Worm (Caenorhabditis elegans) whole organism, L4 larva: ENCODE measurements around the gene ceh-37.
A peak's percentile ranks its signal among the peaks of the same experiment; 100 is the strongest.

ENCODE experiments used
- F10B5.3 ChIP-seq: sonication (generic microtip); optimal IDR thresholded peaks from 2 replicates; lab custom pipeline; 2016; ENCODE audit warnings: mild to moderate bottlenecking, missing genetic modification characterization, missing compliant biosample characterization
- F37D6.2 ChIP-seq: sonication (generic microtip); optimal IDR thresholded peaks from 2 replicates; lab custom pipeline; 2016; ENCODE audit warnings: mild to moderate bottlenecking, missing genetic modification characterization, missing compliant biosample characterization
- R02D3.7 ChIP-seq: fragments of 150-350 bp; sonication (generic microtip); optimal IDR thresholded peaks from 3 replicates; lab custom pipeline; 2014; ENCODE audit warnings: missing biosample characterization, missing genetic modification characterization
- T26A8.4 ChIP-seq: fragments of 200-800 bp; sonication (Bioruptor generic); IDR thresholded peaks from 2 replicates; pipeline ENCODE4 v1.3.6; 2022; ENCODE audit warnings: missing genetic modification characterization, missing compliant biosample characterization
- Y105C5A.15 ChIP-seq: fragments of 200-800 bp; sonication (Bioruptor generic); IDR thresholded peaks from 2 replicates; pipeline ENCODE4 v1.3.6; 2022; ENCODE audit warnings: missing genetic modification characterization, missing compliant biosample characterization
- Y48G9A.11 ChIP-seq: fragments of 200-800 bp; sonication (Bioruptor generic); IDR thresholded peaks from 2 replicates; pipeline ENCODE4 v1.3.6; 2022; ENCODE audit warnings: missing genetic modification reagents, missing genetic modification characterization, missing compliant biosample characterization
- Y75B8A.6 ChIP-seq: fragments of 200-800 bp; sonication (Bioruptor generic); IDR thresholded peaks from 2 replicates; pipeline ENCODE4 v1.3.6; 2022; ENCODE audit warnings: missing genetic modification reagents, missing genetic modification characterization, missing compliant biosample characterization
- ZK546.5 ChIP-seq, 2 experiments: sonication (generic microtip); optimal IDR thresholded peaks; 2 replicates each; lab custom pipeline; 2017; ENCODE audit warnings: missing biosample characterization in 2 of 2, missing genetic modification characterization in 2 of 2
- attf-4 ChIP-seq: sonication (generic microtip); optimal IDR thresholded peaks from 3 replicates; lab custom pipeline; 2017; ENCODE audit warnings: missing biosample characterization, missing genetic modification characterization
- ceh-32 ChIP-seq: sonication (generic microtip); optimal IDR thresholded peaks from 2 replicates; lab custom pipeline; 2016; ENCODE audit warnings: mild to moderate bottlenecking, missing genetic modification characterization, missing compliant biosample characterization; ENCODE audit not compliant: poor library complexity
- ctbp-1 ChIP-seq: fragments of 200-800 bp; sonication (Bioruptor generic); IDR thresholded peaks from 2 replicates; pipeline ENCODE4 v1.3.6; 2022; ENCODE audit warnings: missing genetic modification reagents, missing genetic modification characterization, missing compliant biosample characterization
- daf-16 ChIP-seq, 3 experiments: sonication (generic microtip); optimal IDR thresholded peaks; 2 replicates each; lab custom pipeline; 2016 to 2017; ENCODE audit warnings: missing genetic modification characterization in 3 of 3, missing genetic modification reagents in 3 of 3, mild to moderate bottlenecking in 2 of 3, missing compliant biosample characterization in 2 of 3, missing biosample characterization in 1 of 3, moderate library complexity in 1 of 3
- dmd-6 ChIP-seq: fragments of 200-800 bp; sonication (Bioruptor generic); IDR thresholded peaks from 2 replicates; pipeline ENCODE4 v1.3.6; 2022; ENCODE audit warnings: missing genetic modification reagents, missing genetic modification characterization, missing compliant biosample characterization
- dmd-8 ChIP-seq: fragments of 200-800 bp; sonication (Bioruptor generic); IDR thresholded peaks from 2 replicates; pipeline ENCODE4 v1.3.6; 2022; ENCODE audit warnings: missing genetic modification characterization, missing compliant biosample characterization
- dmd-9 ChIP-seq: fragments of 200-800 bp; sonication (Bioruptor generic); IDR thresholded peaks from 2 replicates; pipeline ENCODE4 v1.3.6; 2022; ENCODE audit warnings: missing genetic modification reagents, missing genetic modification characterization, missing compliant biosample characterization
- dpl-1 ChIP-seq: fragments of 150-350 bp; optimal IDR thresholded peaks from 2 replicates; lab custom pipeline; 2014; ENCODE audit warnings: missing biosample characterization, missing genetic modification reagents, missing genetic modification characterization
- duxl-1 ChIP-seq: sonication (generic microtip); optimal IDR thresholded peaks from 2 replicates; lab custom pipeline; 2016; ENCODE audit warnings: mild to moderate bottlenecking, missing genetic modification characterization, moderate library complexity, missing compliant biosample characterization; ENCODE audit not compliant: poor library complexity
- dve-1 ChIP-seq: sonication (generic microtip); optimal IDR thresholded peaks from 2 replicates; lab custom pipeline; 2017; ENCODE audit warnings: antibody characterized with exemption, mild to moderate bottlenecking, missing genetic modification characterization, missing compliant biosample characterization; ENCODE audit not compliant: insufficient read depth
- egl-43 ChIP-seq: fragments of 200-800 bp; sonication (Bioruptor generic); IDR thresholded peaks from 2 replicates; pipeline ENCODE4 v1.3.6; 2022; ENCODE audit warnings: missing genetic modification reagents, missing genetic modification characterization, missing compliant biosample characterization
- fos-1 ChIP-seq: fragments of 150-350 bp; optimal IDR thresholded peaks from 2 replicates; lab custom pipeline; 2014; ENCODE audit warnings: missing biosample characterization, missing genetic modification characterization
- gei-8 ChIP-seq: fragments of 200-800 bp; sonication (Bioruptor generic); optimal IDR thresholded peaks from 2 replicates; lab custom pipeline; 2018; ENCODE audit warnings: mild to moderate bottlenecking, missing genetic modification characterization, missing compliant biosample characterization
- hif-1 ChIP-seq, 2 experiments: sonication (generic microtip); optimal IDR thresholded peaks; 2 replicates each; lab custom pipeline; 2016 to 2017; ENCODE audit warnings: missing compliant biosample characterization in 2 of 2, missing genetic modification characterization in 2 of 2, missing genetic modification reagents in 2 of 2, missing genotype in 2 of 2, mild to moderate bottlenecking in 1 of 2
- hlh-11 ChIP-seq: fragments of 200-800 bp; sonication (Bioruptor generic); optimal IDR thresholded peaks from 2 replicates; lab custom pipeline; 2018; ENCODE audit warnings: mild to moderate bottlenecking, missing genetic modification characterization, missing compliant biosample characterization
- hmg-1.1 ChIP-seq: fragments of 200-800 bp; sonication (Bioruptor generic); IDR thresholded peaks from 2 replicates; pipeline ENCODE4 v1.3.6; 2022; ENCODE audit warnings: missing genetic modification reagents, missing genetic modification characterization, missing compliant biosample characterization
- lin-1 ChIP-seq: fragments of 200-800 bp; sonication (Bioruptor generic); IDR thresholded peaks from 2 replicates; pipeline ENCODE4 v1.3.6; 2022; ENCODE audit warnings: missing genetic modification reagents, missing genetic modification characterization, missing compliant biosample characterization
- lin-13 ChIP-seq: fragments of 150-350 bp; optimal IDR thresholded peaks from 2 replicates; lab custom pipeline; 2014; ENCODE audit warnings: missing biosample characterization, missing genetic modification reagents, missing genetic modification characterization
- lin-29 ChIP-seq: fragments of 200-800 bp; sonication (Bioruptor generic); IDR thresholded peaks from 2 replicates; pipeline ENCODE4 v1.3.6; 2022; ENCODE audit warnings: missing genetic modification reagents, missing genetic modification characterization, missing compliant biosample characterization
- lir-3 ChIP-seq: sonication (generic microtip); optimal IDR thresholded peaks from 2 replicates; lab custom pipeline; 2016; ENCODE audit warnings: mild to moderate bottlenecking, missing genetic modification characterization, missing compliant biosample characterization
- madf-5 ChIP-seq, 2 experiments: fragments of 200-800 bp; sonication (Bioruptor generic); IDR thresholded peaks; 2 replicates each; pipeline ENCODE4 v1.3.6; 2022; ENCODE audit warnings: missing compliant biosample characterization in 2 of 2, missing genetic modification characterization in 2 of 2
- madf-9 ChIP-seq: fragments of 200-800 bp; sonication (Bioruptor generic); conservative IDR thresholded peaks from 2 replicates; pipeline ENCODE4 v1.3.6; 2022; ENCODE audit warnings: missing genetic modification reagents, missing genetic modification characterization, missing compliant biosample characterization
- mdl-1 ChIP-seq, 2 experiments: fragments of 150-350 bp in 1 of 2; sonication (generic microtip) in 1 of 2; optimal IDR thresholded peaks; 2 replicates each; lab custom pipeline; 2014 to 2017; ENCODE audit warnings: missing biosample characterization in 2 of 2, missing genetic modification characterization in 2 of 2
- mxl-2 ChIP-seq: fragments of 200-800 bp; sonication (Bioruptor generic); conservative IDR thresholded peaks from 2 replicates; pipeline ENCODE4 v1.3.6; 2022; ENCODE audit warnings: missing genetic modification reagents, missing genetic modification characterization, missing compliant biosample characterization
- nhr-102 ChIP-seq: sonication (generic microtip); optimal IDR thresholded peaks from 2 replicates; lab custom pipeline; 2016; ENCODE audit warnings: mild to moderate bottlenecking, missing genetic modification characterization, moderate library complexity, missing compliant biosample characterization
- nhr-111 ChIP-seq: fragments of 200-800 bp; sonication (Bioruptor generic); optimal IDR thresholded peaks from 2 replicates; lab custom pipeline; 2018; ENCODE audit warnings: mild to moderate bottlenecking, missing genetic modification characterization, missing compliant biosample characterization
- nhr-28 ChIP-seq: fragments of 150-350 bp; optimal IDR thresholded peaks from 2 replicates; lab custom pipeline; 2014; ENCODE audit warnings: missing biosample characterization, missing genetic modification characterization
- nhr-41 ChIP-seq: fragments of 200-800 bp; sonication (Bioruptor generic); IDR thresholded peaks from 2 replicates; pipeline ENCODE4 v1.3.6; 2022; ENCODE audit warnings: missing genetic modification reagents, missing genetic modification characterization, missing compliant biosample characterization
- nhr-6 ChIP-seq: fragments of 150-350 bp; optimal IDR thresholded peaks from 2 replicates; lab custom pipeline; 2014; ENCODE audit warnings: missing biosample characterization, missing genetic modification characterization
- nhr-76 ChIP-seq: fragments of 150-350 bp; optimal IDR thresholded peaks from 2 replicates; lab custom pipeline; 2014; ENCODE audit warnings: missing biosample characterization, missing genetic modification characterization
- nhr-77 ChIP-seq: fragments of 150-350 bp; optimal IDR thresholded peaks from 2 replicates; lab custom pipeline; 2014; ENCODE audit warnings: missing biosample characterization, missing genetic modification characterization
- pqm-1 ChIP-seq: sonication (generic microtip); optimal IDR thresholded peaks from 2 replicates; lab custom pipeline; 2017; ENCODE audit warnings: missing biosample characterization, missing genetic modification characterization
- rbr-2 ChIP-seq: sonication (generic microtip); optimal IDR thresholded peaks from 2 replicates; lab custom pipeline; 2016; ENCODE audit warnings: missing genotype, missing genetic modification characterization, missing compliant biosample characterization
- snpc-4 ChIP-seq: fragments of 150-350 bp; optimal IDR thresholded peaks from 2 replicates; lab custom pipeline; 2014; ENCODE audit warnings: missing biosample characterization, missing genetic modification characterization
- spr-3 ChIP-seq: fragments of 200-800 bp; sonication (Bioruptor generic); optimal IDR thresholded peaks from 2 replicates; lab custom pipeline; 2018; ENCODE audit warnings: mild to moderate bottlenecking, missing genetic modification characterization, missing compliant biosample characterization
- unc-62 ChIP-seq, 3 experiments: fragments of 150-350 bp in 1 of 3; sonication (generic microtip); optimal IDR thresholded peaks in 2 of 3; peaks in 1 of 3; 1 replicate in 1 of 3; 2 replicates in 2 of 3; lab custom pipeline; 2014 to 2017; ENCODE audit warnings: missing biosample characterization in 3 of 3, missing genetic modification characterization in 3 of 3, missing genetic modification reagents in 3 of 3, missing genotype in 1 of 3
- zip-11 ChIP-seq: fragments of 200-800 bp; sonication (Bioruptor generic); IDR thresholded peaks from 2 replicates; pipeline ENCODE4 v1.3.6; 2022; ENCODE audit warnings: missing genetic modification characterization, missing compliant biosample characterization
- ztf-7 ChIP-seq: fragments of 150-350 bp; optimal IDR thresholded peaks from 2 replicates; lab custom pipeline; 2014; ENCODE audit warnings: missing biosample characterization, missing genetic modification characterization

ceh-37 gene

ce11 chrX:14206321-14206720, 1.5 kb downstream of the ceh-37 start:
- TF ChIP-seq daf-16 (GFP tag; optimal IDR thresholded peaks at IDR 0.05; lab: Kevin White, UChicago) (no peak), daf-16 (tag; optimal IDR thresholded peaks at IDR 0.05; lab: Kevin White, UChicago) (peak; percentile 69), dmd-6 (GFP tag; lab: Robert Waterston, UW) (peak; percentile 48; the same call in 1 of the 2 replicates), lin-1 (peak; percentile 41; the same call in 1 of the 2 replicates), lir-3 (tag; lab: Kevin White, UChicago) (no peak), spr-3 (GFP tag; lab: Kevin White, UChicago) (no peak), hmg-1.1 (GFP tag; lab: Robert Waterston, UW) (no peak), snpc-4 (no peak), F37D6.2 (tag; lab: Kevin White, UChicago) (no peak), dve-1 (tag; lab: Kevin White, UChicago) (peak; percentile 36), nhr-28 (peak; percentile 53), pqm-1 (peak; percentile 64), hlh-11 (tag; lab: Kevin White, UChicago) (peak; percentile 42), dpl-1 (GFP tag; lab: Kevin White, UChicago) (no peak), Y48G9A.11 (GFP tag; lab: Robert Waterston, UW) (no peak), ceh-32 (no peak)

ce11 chrX:14194251-14194650, 13.5 kb downstream of the ceh-37 start:
- TF ChIP-seq ctbp-1 = no peak
- TF ChIP-seq Y75B8A.6 (GFP tag; lab: Robert Waterston, UW) = no peak
- TF ChIP-seq nhr-6 (tag; lab: Kevin White, UChicago) = no peak
- no peak for TF ChIP-seq T26A8.4 (GFP tag; lab: Robert Waterston, UW)
- no peak for TF ChIP-seq nhr-77 (tag; lab: Kevin White, UChicago)
- no peak for TF ChIP-seq nhr-41 (GFP tag; lab: Robert Waterston, UW)
- no peak for TF ChIP-seq zip-11
- no peak for TF ChIP-seq F10B5.3
- no peak for TF ChIP-seq attf-4
- TF ChIP-seq dmd-9 (GFP tag; lab: Robert Waterston, UW) = no peak
- peak; percentile 47 for TF ChIP-seq nhr-28
- no peak for TF ChIP-seq ztf-7
- TF ChIP-seq duxl-1 (tag; lab: Kevin White, UChicago) = no peak
- no peak for TF ChIP-seq nhr-76 (tag; lab: Kevin White, UChicago)
- no peak for TF ChIP-seq daf-16 (GFP tag; optimal IDR thresholded peaks at IDR 0.05; lab: Kevin White, UChicago)
- TF ChIP-seq daf-16 (tag; optimal IDR thresholded peaks at IDR 0.05; lab: Kevin White, UChicago) = peak; percentile 14
- TF ChIP-seq dve-1 (tag; lab: Kevin White, UChicago) = no peak
- TF ChIP-seq snpc-4 = no peak
- TF ChIP-seq pqm-1 = peak; percentile 77
- TF ChIP-seq nhr-102 (tag; lab: Kevin White, UChicago) = no peak
- no peak for TF ChIP-seq dmd-8 (GFP tag; lab: Robert Waterston, UW)
- no peak for TF ChIP-seq ZK546.5 (tag; optimal IDR thresholded peaks at IDR 0.05; lab: Kevin White, UChicago)
- TF ChIP-seq unc-62 (GFP tag; optimal IDR thresholded peaks at IDR 0.05 in 1 of 2; lab: Kevin White, UChicago) = peak in 1 of 2 experiments; percentile 96
- no peak for TF ChIP-seq unc-62 (tag; optimal IDR thresholded peaks at IDR 0.05; lab: Kevin White, UChicago)
- TF ChIP-seq Y105C5A.15 (GFP tag; lab: Robert Waterston, UW) = no peak
- TF ChIP-seq hif-1 (tag; optimal IDR thresholded peaks at IDR 0.05; lab: Kevin White, UChicago) = no peak
- TF ChIP-seq lin-29 (GFP tag; lab: Robert Waterston, UW) = no peak
- no peak for TF ChIP-seq R02D3.7
- no peak for TF ChIP-seq mxl-2 (GFP tag; lab: Robert Waterston, UW)
- no peak for TF ChIP-seq lin-13 (GFP tag; lab: Kevin White, UChicago)
- no peak for TF ChIP-seq madf-5 (GFP tag; IDR thresholded peaks at IDR 0.05; lab: Robert Waterston, UW)
- TF ChIP-seq mdl-1 (tag; optimal IDR thresholded peaks at IDR 0.05; lab: Kevin White, UChicago) = no peak
- no peak for TF ChIP-seq gei-8 (GFP tag; lab: Kevin White, UChicago)
- no peak for TF ChIP-seq madf-9 (GFP tag; lab: Robert Waterston, UW)
- TF ChIP-seq rbr-2 (tag; lab: Kevin White, UChicago) = no peak
- TF ChIP-seq dmd-6 (GFP tag; lab: Robert Waterston, UW) = peak; percentile 44; the same call in 1 of the 2 replicates
- no peak for TF ChIP-seq egl-43 (GFP tag; lab: Robert Waterston, UW)
- no peak for TF ChIP-seq fos-1 (tag; lab: Kevin White, UChicago)
- no peak for TF ChIP-seq nhr-111 (GFP tag; lab: Kevin White, UChicago)
